Worm (Caenorhabditis elegans) whole organism, mixed stage, embryonic: ENCODE data around the gene pat-4.

Experiments
- ces-1 ChIP-seq: fragments of 150-350 bp; optimal IDR thresholded peaks from 2 replicates; lab custom pipeline; 2014; ENCODE audit warnings: missing biosample characterization, missing genetic modification reagents, missing genetic modification characterization
- cnd-1 ChIP-seq: fragments of 200-800 bp; sonication (Bioruptor generic); optimal IDR thresholded peaks from 2 replicates; lab custom pipeline; 2018; ENCODE audit warnings: mild to moderate bottlenecking, missing genetic modification characterization, missing compliant biosample characterization
- lsy-2 ChIP-seq: fragments of 150-350 bp; optimal IDR thresholded peaks from 2 replicates; lab custom pipeline; 2014; ENCODE audit warnings: missing biosample characterization, missing genetic modification characterization
- mep-1 ChIP-seq: fragments of 150-350 bp; optimal IDR thresholded peaks from 2 replicates; lab custom pipeline; 2017; ENCODE audit warnings: missing biosample characterization, missing genetic modification reagents, missing genetic modification characterization, inconsistent platforms
- nhr-12 ChIP-seq: fragments of 150-350 bp; optimal IDR thresholded peaks from 2 replicates; lab custom pipeline; 2014; ENCODE audit warnings: missing biosample characterization, missing genetic modification characterization
- nhr-237 ChIP-seq: fragments of 150-350 bp; optimal IDR thresholded peaks from 2 replicates; lab custom pipeline; 2014; ENCODE audit warnings: missing biosample characterization, missing genetic modification characterization
- nhr-28 ChIP-seq: fragments of 150-350 bp; optimal IDR thresholded peaks from 2 replicates; lab custom pipeline; 2014; ENCODE audit warnings: missing biosample characterization, missing genetic modification characterization
- pha-4 ChIP-seq: fragments of 150-350 bp; optimal IDR thresholded peaks from 2 replicates; lab custom pipeline; 2018; ENCODE audit warnings: missing biosample characterization, missing genetic modification reagents, missing genetic modification characterization
- unc-39 ChIP-seq: fragments of 150-350 bp; optimal IDR thresholded peaks from 2 replicates; lab custom pipeline; 2014; ENCODE audit warnings: missing biosample characterization, missing genetic modification characterization
- unc-62 ChIP-seq: fragments of 150-350 bp; optimal IDR thresholded peaks from 2 replicates; lab custom pipeline; 2014; ENCODE audit warnings: missing biosample characterization, missing genetic modification reagents, missing genetic modification characterization
- zip-8 ChIP-seq: fragments of 150-350 bp; optimal IDR thresholded peaks from 2 replicates; lab custom pipeline; 2014; ENCODE audit warnings: missing biosample characterization, missing genetic modification characterization
- ztf-11 ChIP-seq: fragments of 150-350 bp; optimal IDR thresholded peaks from 2 replicates; lab custom pipeline; 2014; ENCODE audit warnings: missing biosample characterization, missing genetic modification characterization

ce11 chrIII:120199-120598 lies 25.6 kb upstream of the pat-4 start, which contains the start of gene pals-24:
- TF ChIP-seq nhr-12 (tag; lab: Kevin White, UChicago) (no peak), ces-1 (GFP tag; lab: Kevin White, UChicago) (no peak), unc-39 (tag; lab: Kevin White, UChicago) (no peak), mep-1 (tag; lab: Kevin White, UChicago) (no peak), unc-62 (GFP tag; lab: Kevin White, UChicago) (no peak), ztf-11 (tag; lab: Kevin White, UChicago) (no peak), lsy-2 (no peak), cnd-1 (no peak), pha-4 (tag; lab: Kevin White, UChicago) (no peak), nhr-28 (tag; lab: Kevin White, UChicago) (no peak), nhr-237 (no peak), zip-8 (no peak)
